Fruit fly (Drosophila melanogaster) whole organism, embryonic: ENCODE data around the gene mRpS26.

Experiments used
- CG10565 ChIP-seq: fragments of 200-800 bp; sonication (Bioruptor generic); optimal IDR thresholded peaks from 3 replicates; lab custom pipeline; 2016; ENCODE audit warnings: missing biosample characterization, mild to moderate bottlenecking, missing genetic modification characterization
- CG14014 ChIP-seq: fragments of 200-800 bp; sonication (Bioruptor generic); IDR thresholded peaks from 2 replicates; pipeline ENCODE4 v1.3.6; 2022; ENCODE audit warnings: missing biosample characterization, missing genetic modification characterization
- CG3995 ChIP-seq: fragments of 200-800 bp; sonication (Bioruptor generic); optimal IDR thresholded peaks from 3 replicates; lab custom pipeline; 2016; ENCODE audit warnings: missing biosample characterization, missing genetic modification characterization
- gt ChIP-seq: fragments of 200-800 bp; sonication (Bioruptor generic); IDR thresholded peaks from 2 replicates; pipeline ENCODE4 v1.3.6; 2022; ENCODE audit warnings: missing biosample characterization, missing genetic modification characterization
- wdn ChIP-seq: fragments of 200-800 bp; sonication (Bioruptor generic); IDR thresholded peaks from 2 replicates; pipeline ENCODE4 v1.3.6; 2022; ENCODE audit warnings: missing biosample characterization, missing genetic modification characterization

- TF ChIP-seq CG3995 (GFP tag; lab: Kevin White, UChicago) (no peak), CG14014 (GFP tag; lab: Robert Waterston, UW) (no peak), gt (GFP tag; lab: Robert Waterston, UW) (no peak), wdn (GFP tag; lab: Robert Waterston, UW) (no peak), CG10565 (GFP tag; lab: Kevin White, UChicago) (no peak)
Observed at dm6 chr3L:18076649-18077048, 29.7 kb upstream of the mRpS26 start.
